Worm (Caenorhabditis elegans): ENCODE data around the gene srx-97.

DNA sequence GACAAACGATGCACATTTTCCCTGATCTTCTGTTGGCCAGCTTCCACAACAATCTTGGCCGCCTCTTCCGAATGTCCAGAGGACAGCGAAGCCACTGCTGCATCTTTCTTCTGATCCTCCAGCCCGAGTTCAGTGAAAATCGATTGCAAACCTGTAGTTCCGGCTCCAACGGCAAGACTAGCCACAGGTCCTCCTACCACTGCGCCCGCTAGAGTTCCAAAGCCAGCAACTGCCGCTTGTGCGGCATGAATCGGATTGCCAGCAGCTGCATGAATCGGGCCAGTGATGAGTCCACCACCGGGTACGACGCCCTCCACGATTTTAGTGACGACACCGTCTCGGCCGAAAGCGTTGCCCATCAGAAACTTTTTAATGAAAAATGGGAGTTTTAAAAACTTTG lies 19.1 kb upstream of the srx-97 start, which contains the start of gene ifas-1:
- TF ChIP-seq crh-2 (tag; optimal IDR thresholded peaks at IDR 0.05) (no peak), lin-11 (tag; optimal IDR thresholded peaks at IDR 0.05) (no peak), ama-1 (optimal IDR thresholded peaks at IDR 0.05) (no peak), nhr-237 (tag; optimal IDR thresholded peaks at IDR 0.05) (no peak), mbf-1 (tag; optimal IDR thresholded peaks at IDR 0.05) (no peak), unc-39 (tag; optimal IDR thresholded peaks at IDR 0.05) (no peak), ztf-11 (tag; optimal IDR thresholded peaks at IDR 0.05) (no peak), elt-3 (tag; optimal IDR thresholded peaks at IDR 0.05) (no peak)
